Fruit fly (Drosophila melanogaster) whole organism, embryonic: ENCODE measurements around the gene CG32413.

Experiments used
- Adf1 ChIP-seq: fragments of 200-800 bp; sonication (Bioruptor generic); IDR thresholded peaks from 2 replicates; pipeline ENCODE4 v1.3.6; 2022; ENCODE audit warnings: missing biosample characterization, missing genetic modification characterization
- Asciz ChIP-seq: fragments of 200-800 bp; sonication (Bioruptor generic); optimal IDR thresholded peaks from 2 replicates; lab custom pipeline; 2017; ENCODE audit warnings: missing biosample characterization, mild to moderate bottlenecking, missing genetic modification characterization, missing genetic modification reagents
- Bteb2 ChIP-seq: fragments of 200-800 bp; sonication (Bioruptor generic); optimal IDR thresholded peaks from 2 replicates; lab custom pipeline; 2016; ENCODE audit warnings: missing biosample characterization, missing genetic modification characterization
- CG10267 ChIP-seq: fragments of 200-800 bp; sonication (Bioruptor generic); optimal IDR thresholded peaks from 2 replicates; lab custom pipeline; 2018; ENCODE audit warnings: missing biosample characterization, mild to moderate bottlenecking, missing genetic modification characterization, moderate library complexity
- CG10274 ChIP-seq: fragments of 200-800 bp; sonication (Bioruptor generic); optimal IDR thresholded peaks from 3 replicates; lab custom pipeline; 2017; ENCODE audit warnings: missing biosample characterization, mild to moderate bottlenecking, missing genetic modification characterization
- CG10366 ChIP-seq: fragments of 200-800 bp; sonication (Bioruptor generic); IDR thresholded peaks from 2 replicates; pipeline ENCODE4 v1.3.6; 2022; ENCODE audit warnings: missing biosample characterization, missing genetic modification characterization
- CG10462 ChIP-seq: fragments of 200-800 bp; sonication (Bioruptor generic); optimal IDR thresholded peaks from 2 replicates; lab custom pipeline; 2016; ENCODE audit warnings: missing biosample characterization, missing genetic modification characterization
- CG10543 ChIP-seq: fragments of 200-800 bp; sonication (Bioruptor generic); optimal IDR thresholded peaks from 3 replicates; lab custom pipeline; 2017; ENCODE audit warnings: missing biosample characterization, mild to moderate bottlenecking, missing genetic modification characterization, moderate library complexity
- CG10565 ChIP-seq: fragments of 200-800 bp; sonication (Bioruptor generic); optimal IDR thresholded peaks from 3 replicates; lab custom pipeline; 2016; ENCODE audit warnings: missing biosample characterization, mild to moderate bottlenecking, missing genetic modification characterization
- CG11456 ChIP-seq: fragments of 200-800 bp; sonication (Bioruptor generic); IDR thresholded peaks from 3 replicates; pipeline ENCODE4 v1.3.6; 2022; ENCODE audit warnings: missing biosample characterization, missing genetic modification characterization
- CG13775 ChIP-seq: fragments of 200-800 bp; sonication (Bioruptor generic); optimal IDR thresholded peaks from 3 replicates; lab custom pipeline; 2017; ENCODE audit warnings: missing biosample characterization, mild to moderate bottlenecking, missing genetic modification characterization
- CG14050 ChIP-seq: fragments of 200-800 bp; sonication (Bioruptor generic); IDR thresholded peaks from 3 replicates; pipeline ENCODE4 v1.3.6; 2022; ENCODE audit warnings: missing biosample characterization, missing genetic modification characterization
- CG15479 ChIP-seq: fragments of 200-800 bp; sonication (Bioruptor generic); optimal IDR thresholded peaks from 3 replicates; lab custom pipeline; 2019; ENCODE audit warnings: missing biosample characterization, mild to moderate bottlenecking, missing genetic modification characterization, moderate library complexity
- CG18262 ChIP-seq: fragments of 200-800 bp; optimal IDR thresholded peaks from 3 replicates; lab custom pipeline; 2019; ENCODE audit warnings: missing biosample characterization, mild to moderate bottlenecking, missing genetic modification characterization, moderate library complexity
- CG1832 ChIP-seq: fragments of 200-800 bp; sonication (Bioruptor generic); optimal IDR thresholded peaks from 2 replicates; lab custom pipeline; 2017; ENCODE audit warnings: missing biosample characterization, mild to moderate bottlenecking, missing genetic modification characterization, inconsistent platforms
- CG2129 ChIP-seq: fragments of 200-800 bp; sonication (Bioruptor generic); IDR thresholded peaks from 2 replicates; pipeline ENCODE4 v1.3.6; 2022; ENCODE audit warnings: missing biosample characterization, missing genetic modification characterization; ENCODE audit not compliant: partially characterized antibody
- CG2712 ChIP-seq: fragments of 200-800 bp; optimal IDR thresholded peaks from 3 replicates; lab custom pipeline; 2019; ENCODE audit warnings: missing biosample characterization, mild to moderate bottlenecking, missing genetic modification characterization, moderate library complexity
- CG32532 ChIP-seq: fragments of 200-800 bp; sonication (Bioruptor generic); IDR thresholded peaks from 2 replicates; pipeline ENCODE4 v1.3.6; 2022; ENCODE audit warnings: missing biosample characterization, missing genetic modification characterization
- CG3281 ChIP-seq: fragments of 200-800 bp; sonication (Bioruptor generic); optimal IDR thresholded peaks from 3 replicates; lab custom pipeline; 2017; ENCODE audit warnings: missing biosample characterization, mild to moderate bottlenecking, missing genetic modification characterization
- CG4820 ChIP-seq: fragments of 200-800 bp; sonication (Bioruptor generic); optimal IDR thresholded peaks from 3 replicates; lab custom pipeline; 2016; ENCODE audit warnings: missing biosample characterization, missing genetic modification characterization
- CG6254 ChIP-seq: fragments of 200-800 bp; sonication (Bioruptor generic); optimal IDR thresholded peaks from 3 replicates; lab custom pipeline; 2017; ENCODE audit warnings: mild to moderate bottlenecking, missing biosample characterization, missing genetic modification reagents, missing genetic modification characterization
- CG8290 ChIP-seq, 3 experiments: fragments of 200-800 bp; sonication (Bioruptor generic); optimal IDR thresholded peaks; 2 replicates each; lab custom pipeline; 2016 to 2019; ENCODE audit warnings: missing biosample characterization in 3 of 3, missing genetic modification characterization in 3 of 3, mild to moderate bottlenecking in 2 of 3, moderate library complexity in 1 of 3
- CG8478 ChIP-seq: fragments of >200 bp; optimal IDR thresholded peaks from 2 replicates; lab custom pipeline; 2018
- D19B ChIP-seq: fragments of 200-800 bp; sonication (Bioruptor generic); optimal IDR thresholded peaks from 2 replicates; lab custom pipeline; 2017; ENCODE audit warnings: missing biosample characterization, mild to moderate bottlenecking, missing genetic modification characterization
- Dek ChIP-seq: fragments of 200-800 bp; sonication (Bioruptor generic); optimal IDR thresholded peaks from 3 replicates; lab custom pipeline; 2019; ENCODE audit warnings: missing biosample characterization, mild to moderate bottlenecking, missing genetic modification characterization, moderate library complexity
- ERR ChIP-seq: fragments of 200-800 bp; sonication (Bioruptor generic); optimal IDR thresholded peaks from 2 replicates; lab custom pipeline; 2016; ENCODE audit warnings: missing biosample characterization, missing genetic modification characterization
- H15 ChIP-seq: fragments of 200-800 bp; sonication (Bioruptor generic); IDR thresholded peaks from 3 replicates; pipeline ENCODE4 v1.3.6; 2022; ENCODE audit warnings: missing biosample characterization, missing genetic modification characterization
- HLH4C ChIP-seq: fragments of 200-800 bp; sonication (Bioruptor generic); IDR thresholded peaks from 3 replicates; pipeline ENCODE4 v1.3.6; 2022; ENCODE audit warnings: missing biosample characterization, missing genetic modification characterization; ENCODE audit not compliant: partially characterized antibody
- Hmx ChIP-seq: fragments of 200-800 bp; sonication (Bioruptor generic); optimal IDR thresholded peaks from 2 replicates; lab custom pipeline; 2016; ENCODE audit warnings: missing biosample characterization, missing genetic modification characterization
- Hr39 ChIP-seq: fragments of >200 bp; optimal IDR thresholded peaks from 2 replicates; lab custom pipeline; 2017
- Hr78 ChIP-seq, 2 experiments: fragments of 200-800 bp in 1 of 2; fragments of >200 bp in 1 of 2; sonication (Bioruptor generic) in 1 of 2; optimal IDR thresholded peaks; 2 replicates each; lab custom pipeline; 2017 to 2019; ENCODE audit warnings: missing biosample characterization in 2 of 2, missing genetic modification characterization in 2 of 2, mild to moderate bottlenecking in 1 of 2, moderate library complexity in 1 of 2
- Sin3A ChIP-seq: fragments of >200 bp; optimal IDR thresholded peaks from 2 replicates; lab custom pipeline; 2018
- TFAM ChIP-seq: fragments of 200-800 bp; sonication (Bioruptor generic); optimal IDR thresholded peaks from 2 replicates; lab custom pipeline; 2017; ENCODE audit warnings: missing biosample characterization, missing genetic modification characterization, inconsistent platforms
- Tbp ChIP-seq: fragments of >200 bp; optimal IDR thresholded peaks from 2 replicates; lab custom pipeline; 2018; ENCODE audit warnings: missing biosample characterization, missing genetic modification characterization
- ap ChIP-seq: fragments of 200-800 bp; sonication (Bioruptor generic); IDR thresholded peaks from 2 replicates; pipeline ENCODE4 v1.3.6; 2022; ENCODE audit warnings: missing biosample characterization, missing genetic modification characterization
- da ChIP-seq: fragments of 200-800 bp; sonication (Bioruptor generic); optimal IDR thresholded peaks from 2 replicates; lab custom pipeline; 2016; ENCODE audit warnings: missing biosample characterization, missing genetic modification characterization
- dmrt11E ChIP-seq: fragments of 200-800 bp; sonication (Bioruptor generic); optimal IDR thresholded peaks from 3 replicates; lab custom pipeline; 2018; ENCODE audit warnings: missing biosample characterization, mild to moderate bottlenecking, missing genetic modification characterization, moderate library complexity
- dysf ChIP-seq: fragments of 200-800 bp; sonication (Bioruptor generic); IDR thresholded peaks from 3 replicates; pipeline ENCODE4 v1.3.6; 2022; ENCODE audit warnings: missing biosample characterization, missing genetic modification characterization
- emc ChIP-seq: fragments of 200-800 bp; sonication (Bioruptor generic); optimal IDR thresholded peaks from 2 replicates; lab custom pipeline; 2016; ENCODE audit warnings: missing biosample characterization, missing genetic modification characterization
- grau ChIP-seq: fragments of 200-800 bp; optimal IDR thresholded peaks from 3 replicates; lab custom pipeline; 2019; ENCODE audit warnings: missing biosample characterization, mild to moderate bottlenecking, missing genetic modification characterization, moderate library complexity
- insv ChIP-seq, 2 experiments: fragments of 200-800 bp; sonication (Bioruptor generic); optimal IDR thresholded peaks; 3 replicates each; lab custom pipeline; 2016 to 2018; ENCODE audit warnings: missing biosample characterization in 2 of 2, missing genetic modification characterization in 2 of 2
- jigr1 ChIP-seq: fragments of 200-800 bp; sonication (Bioruptor generic); IDR thresholded peaks from 3 replicates; pipeline ENCODE4 v1.3.6; 2022; ENCODE audit warnings: missing biosample characterization, missing genetic modification characterization
- ken ChIP-seq: fragments of 200-800 bp; sonication (Bioruptor generic); IDR thresholded peaks from 3 replicates; pipeline ENCODE4 v1.3.6; 2022; ENCODE audit warnings: missing biosample characterization, missing genetic modification characterization
- otp ChIP-seq: fragments of 200-800 bp; sonication (Bioruptor generic); IDR thresholded peaks from 3 replicates; pipeline ENCODE4, ENCODE4 v1.3.6; 2022; ENCODE audit warnings: missing biosample characterization, missing genetic modification characterization
- pan ChIP-seq, 4 experiments: fragments of >200 bp in 3 of 4; fragments of 200-800 bp in 1 of 4; sonication (Bioruptor generic) in 1 of 4; optimal IDR thresholded peaks in 3 of 4; IDR thresholded peaks in 1 of 4; 2 replicates each; pipeline versions ENCODE4 v1.3.6 to Lab custom; 2017 to 2022; ENCODE audit warnings: missing biosample characterization in 2 of 4, missing genetic modification characterization in 2 of 4, mixed read lengths in 1 of 4
- repo ChIP-seq: fragments of 200-800 bp; sonication (Bioruptor generic); optimal IDR thresholded peaks from 2 replicates; lab custom pipeline; 2016; ENCODE audit warnings: missing biosample characterization, missing genetic modification characterization
- shn ChIP-seq: fragments of 200-800 bp; sonication (Bioruptor generic); optimal IDR thresholded peaks from 3 replicates; lab custom pipeline; 2016; ENCODE audit warnings: missing biosample characterization, missing genetic modification characterization
- sima ChIP-seq: fragments of 200-800 bp; sonication (Bioruptor generic); optimal IDR thresholded peaks from 2 replicates; lab custom pipeline; 2016; ENCODE audit warnings: missing biosample characterization, missing genetic modification characterization
- sr ChIP-seq: fragments of 200-800 bp; sonication (Bioruptor generic); IDR thresholded peaks from 3 replicates; pipeline ENCODE4 v1.3.6; 2022; ENCODE audit warnings: missing biosample characterization, missing genetic modification characterization
- wek ChIP-seq: fragments of 200-800 bp; sonication (Bioruptor generic); optimal IDR thresholded peaks from 3 replicates; lab custom pipeline; 2018; ENCODE audit warnings: missing biosample characterization, mild to moderate bottlenecking, missing genetic modification characterization, moderate library complexity

Gene CG32413

DNA sequence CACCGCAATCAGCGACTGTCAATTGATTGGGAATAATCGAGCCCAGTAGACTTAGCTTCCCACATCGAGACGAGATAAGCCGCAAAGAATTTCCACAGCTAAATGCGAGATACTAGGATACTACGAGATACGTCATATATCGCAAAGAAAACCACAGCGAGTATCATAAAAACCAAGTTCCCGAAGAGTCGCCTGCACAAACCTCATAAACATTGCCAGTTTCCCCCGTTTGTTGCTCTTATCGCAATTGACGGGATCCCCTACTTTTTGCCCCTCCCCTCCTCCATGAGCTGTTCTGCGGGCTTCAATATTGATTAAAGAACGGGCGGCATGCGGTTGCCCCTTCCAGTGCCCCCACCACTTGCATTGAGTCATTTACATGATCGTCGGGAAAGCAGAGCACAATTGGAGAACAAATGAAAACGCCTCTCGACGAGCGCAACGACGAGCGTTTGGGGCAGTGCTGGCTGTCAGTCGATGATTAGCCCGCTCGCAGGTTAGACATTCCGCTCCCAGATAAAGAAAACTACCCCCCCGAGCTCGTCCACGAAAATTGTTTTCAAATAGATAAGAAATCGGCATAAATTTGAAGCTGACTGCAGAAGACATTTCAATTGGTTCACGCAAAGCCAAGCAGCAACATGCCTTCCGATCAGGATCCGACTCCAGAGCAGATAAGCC, 18.3 kb upstream of the CG32413 start, which contains the start of gene CG32407 (continued):
- TF ChIP-seq emc (no peak), ERR (GFP tag; lab: Kevin White, UChicago) (no peak), CG2712 (tag; lab: Kevin White, UChicago) (no peak), ken (GFP tag; lab: Robert Waterston, UW) (no peak), Sin3A (lab: Kevin White, UChicago) (no peak), CG8290 (GFP tag; optimal IDR thresholded peaks at IDR 0.05; lab: Kevin White, UChicago) (no peak), CG8290 (tag; optimal IDR thresholded peaks at IDR 0.05; lab: Kevin White, UChicago) (peak in 1 of 2 experiments; percentile 3), D19B (GFP tag; lab: Kevin White, UChicago) (no peak), wek (GFP tag; lab: Kevin White, UChicago) (peak; percentile 27), H15 (GFP tag; lab: Robert Waterston, UW) (no peak), CG10267 (tag; lab: Kevin White, UChicago) (no peak), Tbp (GFP tag; lab: Kevin White, UChicago) (no peak), CG3281 (GFP tag; lab: Kevin White, UChicago) (no peak), CG10274 (GFP tag; lab: Kevin White, UChicago) (no peak), CG14050 (no peak), CG13775 (GFP tag; lab: Kevin White, UChicago) (no peak), Hr39 (lab: Kevin White, UChicago) (no peak), Bteb2 (GFP tag; lab: Kevin White, UChicago) (no peak), CG32532 (GFP tag; lab: Robert Waterston, UW) (no peak), Asciz (no peak), ap (GFP tag; lab: Robert Waterston, UW) (no peak), sr (GFP tag; lab: Robert Waterston, UW) (no peak), dmrt11E (tag; lab: Kevin White, UChicago) (no peak), CG1832 (GFP tag; lab: Kevin White, UChicago) (no peak), CG10543 (GFP tag; lab: Kevin White, UChicago) (peak; percentile 64), CG11456 (GFP tag; lab: Robert Waterston, UW) (no peak), CG10366 (no peak), Adf1 (peak; percentile 36; the same call in 1 of the 2 replicates), Hr78 (GFP tag; optimal IDR thresholded peaks at IDR 0.05; lab: Kevin White, UChicago) (peak in 1 of 2 experiments; percentile 4), otp (peak; percentile 40; the same call in 1 of the 3 replicates), TFAM (GFP tag; lab: Kevin White, UChicago) (no peak), Hmx (GFP tag; lab: Kevin White, UChicago) (no peak), CG2129 (GFP tag; lab: Robert Waterston, UW) (no peak), Dek (tag; lab: Kevin White, UChicago) (no peak), CG4820 (GFP tag; lab: Kevin White, UChicago) (peak; percentile 42), jigr1 (GFP tag; lab: Robert Waterston, UW) (no peak), HLH4C (no peak), dysf (no peak), CG18262 (tag; lab: Kevin White, UChicago) (peak; percentile 17), CG6254 (GFP tag; lab: Kevin White, UChicago) (no peak), CG10565 (no peak), CG10462 (GFP tag; lab: Kevin White, UChicago) (no peak), shn (GFP tag; lab: Kevin White, UChicago) (no peak), repo (GFP tag; lab: Kevin White, UChicago) (peak; percentile 2), CG8478 (no peak), sima (no peak), grau (no peak), pan (optimal IDR thresholded peaks at IDR 0.05; lab: Kevin White, UChicago) (no peak), pan (GFP tag; optimal IDR thresholded peaks at IDR 0.05 in 1 of 2, IDR thresholded peaks at IDR 0.05 in 1 of 2) (no peak), insv (GFP tag; optimal IDR thresholded peaks at IDR 0.05; lab: Kevin White, UChicago) (no peak), CG15479 (GFP tag; lab: Kevin White, UChicago) (no peak), da (GFP tag; lab: Kevin White, UChicago) (no peak)
